Fruit fly (Drosophila melanogaster) whole organism, embryonic: Measurements from ENCODE around the gene Cip4.

Experiments
- Awh ChIP-seq: fragments of 200-800 bp; sonication (Bioruptor generic); IDR thresholded peaks from 2 replicates; pipeline ENCODE4, ENCODE4 v1.3.6; 2022; ENCODE audit warnings: missing biosample characterization, missing genetic modification characterization
- CG10147 ChIP-seq: fragments of 200-800 bp; sonication (Bioruptor generic); optimal IDR thresholded peaks from 2 replicates; lab custom pipeline; 2019; ENCODE audit warnings: missing biosample characterization, mild to moderate bottlenecking, missing genetic modification characterization, moderate library complexity
- CG12219 ChIP-seq: fragments of 200-800 bp; sonication (Bioruptor generic); optimal IDR thresholded peaks from 3 replicates; lab custom pipeline; 2018; ENCODE audit warnings: missing biosample characterization, mild to moderate bottlenecking, missing genetic modification characterization
- CG12391 ChIP-seq: fragments of 200-800 bp; sonication (Bioruptor generic); optimal IDR thresholded peaks from 3 replicates; lab custom pipeline; 2018; ENCODE audit warnings: missing biosample characterization, mild to moderate bottlenecking, missing genetic modification characterization, moderate library complexity
- CG12659 ChIP-seq: fragments of 200-800 bp; sonication (Bioruptor generic); optimal IDR thresholded peaks from 3 replicates; lab custom pipeline; 2017; ENCODE audit warnings: mild to moderate bottlenecking, missing biosample characterization, missing genetic modification reagents, missing genetic modification characterization
- CG13287 ChIP-seq: fragments of 200-800 bp; sonication (Bioruptor generic); IDR thresholded peaks from 2 replicates; pipeline ENCODE4 v1.3.6; 2022; ENCODE audit warnings: missing biosample characterization, missing genetic modification characterization; ENCODE audit not compliant: partially characterized antibody
- CG13424 ChIP-seq: fragments of 200-800 bp; sonication (Bioruptor generic); optimal IDR thresholded peaks from 2 replicates; lab custom pipeline; 2019; ENCODE audit warnings: missing biosample characterization, mild to moderate bottlenecking, missing genetic modification characterization, moderate library complexity
- CG13624 ChIP-seq: fragments of 200-800 bp; sonication (Bioruptor generic); optimal IDR thresholded peaks from 2 replicates; lab custom pipeline; 2016; ENCODE audit warnings: missing biosample characterization, missing genetic modification characterization
- CG1603 ChIP-seq: fragments of 200-800 bp; sonication (Bioruptor generic); optimal IDR thresholded peaks from 2 replicates; lab custom pipeline; 2019; ENCODE audit warnings: missing biosample characterization, mild to moderate bottlenecking, missing genetic modification characterization, moderate library complexity
- CG16813 ChIP-seq: fragments of 200-800 bp; sonication (Bioruptor generic); IDR thresholded peaks from 3 replicates; pipeline ENCODE4 v1.3.6; 2022; ENCODE audit warnings: missing biosample characterization, missing genetic modification characterization; ENCODE audit not compliant: partially characterized antibody
- CG18476 ChIP-seq: fragments of 200-800 bp; sonication (Bioruptor generic); optimal IDR thresholded peaks from 2 replicates; lab custom pipeline; 2016; ENCODE audit warnings: missing biosample characterization, mild to moderate bottlenecking, missing genetic modification characterization
- CG2199 ChIP-seq: fragments of 200-800 bp; sonication (Bioruptor generic); IDR thresholded peaks from 3 replicates; pipeline ENCODE4 v1.3.6; 2022; ENCODE audit warnings: missing biosample characterization, missing genetic modification characterization
- CG2202 ChIP-seq: fragments of 200-800 bp; sonication (Bioruptor generic); optimal IDR thresholded peaks from 2 replicates; lab custom pipeline; 2018; ENCODE audit warnings: missing biosample characterization, mild to moderate bottlenecking, missing genetic modification characterization
- CG30431 ChIP-seq: fragments of 200-800 bp; sonication (Bioruptor generic); optimal IDR thresholded peaks from 2 replicates; lab custom pipeline; 2017; ENCODE audit warnings: missing biosample characterization, missing genetic modification characterization
- CG4328 ChIP-seq: fragments of 200-800 bp; sonication (Bioruptor generic); optimal IDR thresholded peaks from 3 replicates; lab custom pipeline; 2017; ENCODE audit warnings: missing biosample characterization, missing genetic modification reagents, missing genetic modification characterization
- CG4730 ChIP-seq: fragments of 200-800 bp; sonication (Bioruptor generic); IDR thresholded peaks from 2 replicates; pipeline ENCODE4 v1.3.6; 2022; ENCODE audit warnings: missing biosample characterization, missing genetic modification characterization
- CG4820 ChIP-seq: fragments of 200-800 bp; sonication (Bioruptor generic); optimal IDR thresholded peaks from 3 replicates; lab custom pipeline; 2016; ENCODE audit warnings: missing biosample characterization, missing genetic modification characterization
- CG6689 ChIP-seq: fragments of 200-800 bp; sonication (Bioruptor generic); IDR thresholded peaks from 2 replicates; pipeline ENCODE4 v1.3.6; 2022; ENCODE audit warnings: missing biosample characterization, missing genetic modification characterization
- CG7928 ChIP-seq: fragments of 200-800 bp; sonication (Bioruptor generic); optimal IDR thresholded peaks from 2 replicates; lab custom pipeline; 2017; ENCODE audit warnings: missing biosample characterization, mild to moderate bottlenecking, missing genetic modification characterization
- CG8924 ChIP-seq: fragments of 200-800 bp; optimal IDR thresholded peaks from 3 replicates; lab custom pipeline; 2019; ENCODE audit warnings: missing biosample characterization, mild to moderate bottlenecking, missing genetic modification characterization, moderate library complexity
- Dll ChIP-seq: fragments of 200-800 bp; sonication (Bioruptor generic); IDR thresholded peaks from 4 replicates; pipeline ENCODE4 v1.3.6; 2022; ENCODE audit warnings: missing biosample characterization, missing genetic modification characterization; ENCODE audit not compliant: partially characterized antibody
- Doc2 ChIP-seq: fragments of 200-800 bp; sonication (Bioruptor generic); IDR thresholded peaks from 2 replicates; pipeline ENCODE4 v1.3.6; 2022; ENCODE audit warnings: missing biosample characterization, missing genetic modification characterization
- E2f2 ChIP-seq: fragments of 200-800 bp; sonication (Bioruptor generic); IDR thresholded peaks from 2 replicates; pipeline ENCODE4 v1.3.6; 2022; ENCODE audit warnings: missing biosample characterization, missing genetic modification characterization
- Fer2 ChIP-seq: fragments of 200-800 bp; sonication (Bioruptor generic); optimal IDR thresholded peaks from 2 replicates; lab custom pipeline; 2018; ENCODE audit warnings: missing biosample characterization, mild to moderate bottlenecking, missing genetic modification characterization, moderate library complexity
- Hr51 ChIP-seq, 2 experiments: fragments of 200-800 bp; sonication (Bioruptor generic); optimal IDR thresholded peaks; 2 replicates in 1 of 2; 3 replicates in 1 of 2; lab custom pipeline; 2016 to 2018; ENCODE audit warnings: missing biosample characterization in 2 of 2, missing genetic modification characterization in 2 of 2, mild to moderate bottlenecking in 1 of 2, moderate library complexity in 1 of 2
- Hr78 ChIP-seq, 2 experiments: fragments of 200-800 bp in 1 of 2; fragments of >200 bp in 1 of 2; sonication (Bioruptor generic) in 1 of 2; optimal IDR thresholded peaks; 2 replicates each; lab custom pipeline; 2017 to 2019; ENCODE audit warnings: missing biosample characterization in 2 of 2, missing genetic modification characterization in 2 of 2, mild to moderate bottlenecking in 1 of 2, moderate library complexity in 1 of 2
- Hsf ChIP-seq: fragments of 200-800 bp; sonication (Bioruptor generic); optimal IDR thresholded peaks from 3 replicates; lab custom pipeline; 2016; ENCODE audit warnings: missing biosample characterization, missing genetic modification characterization
- MBD-R2 ChIP-seq: fragments of 200-800 bp; sonication (Bioruptor generic); IDR thresholded peaks from 2 replicates; pipeline ENCODE4 v1.3.6; 2022; ENCODE audit warnings: missing biosample characterization, missing genetic modification characterization
- MESR4 ChIP-seq: fragments of 200-800 bp; sonication (Bioruptor generic); optimal IDR thresholded peaks from 2 replicates; lab custom pipeline; 2018; ENCODE audit warnings: missing biosample characterization, mild to moderate bottlenecking, missing genetic modification characterization, moderate library complexity
- Med ChIP-seq: fragments of 200-800 bp; sonication (Bioruptor generic); peaks from one replicate; lab custom pipeline; 2016; ENCODE audit warnings: missing biosample characterization, missing genetic modification characterization, mild to moderate bottlenecking, inconsistent platforms, moderate library complexity
- Opbp ChIP-seq: fragments of 200-800 bp; sonication (Bioruptor generic); IDR thresholded peaks from 3 replicates; pipeline ENCODE4 v1.3.6; 2022; ENCODE audit warnings: missing biosample characterization, missing genetic modification characterization; ENCODE audit not compliant: partially characterized antibody
- Rfx ChIP-seq: fragments of 200-800 bp; sonication (Bioruptor generic); IDR thresholded peaks from 2 replicates; pipeline ENCODE4 v1.3.6; 2022; ENCODE audit warnings: missing biosample characterization, missing genetic modification characterization
- YL-1 ChIP-seq: fragments of 200-800 bp; sonication (Bioruptor generic); optimal IDR thresholded peaks from 3 replicates; lab custom pipeline; 2017; ENCODE audit warnings: missing biosample characterization, mild to moderate bottlenecking, missing genetic modification characterization
- ab ChIP-seq: fragments of 200-800 bp; sonication (Bioruptor generic); optimal IDR thresholded peaks from 2 replicates; lab custom pipeline; 2016; ENCODE audit warnings: missing biosample characterization, missing genetic modification characterization
- ase ChIP-seq: fragments of 200-800 bp; sonication (Bioruptor generic); IDR thresholded peaks from 3 replicates; pipeline ENCODE4 v1.3.6; 2022; ENCODE audit warnings: missing biosample characterization, missing genetic modification characterization
- chif ChIP-seq, 2 experiments: fragments of 200-800 bp; sonication (Bioruptor generic); optimal IDR thresholded peaks; 3 replicates each; lab custom pipeline; 2016; ENCODE audit warnings: missing biosample characterization in 2 of 2, missing genetic modification characterization in 2 of 2
- fd102C ChIP-seq: fragments of 200-800 bp; sonication (Bioruptor generic); optimal IDR thresholded peaks from 2 replicates; lab custom pipeline; 2018; ENCODE audit warnings: missing biosample characterization, mild to moderate bottlenecking, missing genetic modification characterization, moderate library complexity
- fd64A ChIP-seq: fragments of 200-800 bp; sonication (Bioruptor generic); optimal IDR thresholded peaks from 3 replicates; lab custom pipeline; 2018; ENCODE audit warnings: missing biosample characterization, mild to moderate bottlenecking, missing genetic modification characterization
- fu2 ChIP-seq: fragments of 200-800 bp; sonication (Bioruptor generic); optimal IDR thresholded peaks from 2 replicates; lab custom pipeline; 2016; ENCODE audit warnings: missing biosample characterization, missing genetic modification characterization
- gfzf ChIP-seq: fragments of 200-800 bp; sonication (Bioruptor generic); optimal IDR thresholded peaks from 2 replicates; lab custom pipeline; 2016; ENCODE audit warnings: missing biosample characterization, mild to moderate bottlenecking, missing genetic modification characterization, moderate library complexity
- ind ChIP-seq: fragments of 200-800 bp; sonication (Bioruptor generic); optimal IDR thresholded peaks from 3 replicates; lab custom pipeline; 2016; ENCODE audit warnings: missing biosample characterization, missing genetic modification characterization
- ken ChIP-seq: fragments of 200-800 bp; sonication (Bioruptor generic); IDR thresholded peaks from 3 replicates; pipeline ENCODE4 v1.3.6; 2022; ENCODE audit warnings: missing biosample characterization, missing genetic modification characterization
- lov ChIP-seq, 2 experiments: fragments of 200-800 bp in 1 of 2; fragments of >200 bp in 1 of 2; sonication (Bioruptor generic) in 1 of 2; IDR thresholded peaks in 1 of 2; optimal IDR thresholded peaks in 1 of 2; 2 replicates in 1 of 2; 3 replicates in 1 of 2; pipeline versions ENCODE4 v1.3.6 to Lab custom; 2017 to 2022; ENCODE audit warnings: missing biosample characterization in 1 of 2, missing genetic modification characterization in 1 of 2
- nau ChIP-seq: fragments of 200-800 bp; sonication (Bioruptor generic); optimal IDR thresholded peaks from 3 replicates; lab custom pipeline; 2017; ENCODE audit warnings: missing biosample characterization, mild to moderate bottlenecking, missing genetic modification characterization, missing genetic modification reagents
- nerfin-2 ChIP-seq: fragments of 200-800 bp; sonication (Bioruptor generic); IDR thresholded peaks from 2 replicates; pipeline ENCODE4 v1.3.6; 2022; ENCODE audit warnings: missing biosample characterization, missing genetic modification characterization; ENCODE audit not compliant: partially characterized antibody
- odd ChIP-seq: fragments of 200-800 bp; sonication (Bioruptor generic); optimal IDR thresholded peaks from 2 replicates; lab custom pipeline; 2017; ENCODE audit warnings: missing biosample characterization, mild to moderate bottlenecking, missing genetic modification characterization
- pb ChIP-seq: fragments of 200-800 bp; sonication (Bioruptor generic); optimal IDR thresholded peaks from 3 replicates; lab custom pipeline; 2016; ENCODE audit warnings: missing biosample characterization, missing genetic modification characterization
- phol ChIP-seq: fragments of 200-800 bp; sonication (Bioruptor generic); optimal IDR thresholded peaks from 3 replicates; lab custom pipeline; 2018; ENCODE audit warnings: missing biosample characterization, mild to moderate bottlenecking, missing genetic modification characterization, moderate library complexity
- tup ChIP-seq: fragments of 200-800 bp; sonication (Bioruptor generic); optimal IDR thresholded peaks from 2 replicates; lab custom pipeline; 2016; ENCODE audit warnings: missing biosample characterization, mild to moderate bottlenecking, missing genetic modification characterization, moderate library complexity

The Cip4 gene

DNA sequence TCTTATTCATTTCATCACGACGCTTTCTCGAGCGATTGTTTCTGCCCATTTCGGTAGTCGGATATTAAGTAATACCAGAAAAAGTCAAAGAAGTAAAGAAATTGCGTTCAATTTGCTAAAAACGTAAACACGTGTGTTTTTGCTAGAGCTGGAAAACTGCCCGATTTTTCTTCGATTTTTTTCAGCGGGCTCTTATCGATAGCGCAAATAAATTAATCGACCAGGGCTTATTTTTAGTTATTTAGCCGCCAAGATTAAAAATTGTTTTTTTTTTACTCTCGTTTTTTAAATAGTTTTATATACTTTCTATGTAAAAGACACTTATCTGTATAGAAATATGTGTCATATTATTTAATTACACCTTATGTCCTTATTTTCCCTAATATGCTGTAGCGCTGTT is 42.0 kb upstream of the Cip4 start, which contains the start of gene CG15019:
Gene CG15019, minus strand, starts transcription at position 138 of the 400 bp plus-strand sequence.
- TF ChIP-seq CG12219 (GFP tag; lab: Kevin White, UChicago) (no peak), CG13624 (peak; percentile 20), odd (GFP tag; lab: Kevin White, UChicago) (no peak), lov (optimal IDR thresholded peaks at IDR 0.05; lab: Kevin White, UChicago) (no peak), lov (GFP tag; IDR thresholded peaks at IDR 0.05; lab: Robert Waterston, UW) (no peak), ab (GFP tag; lab: Kevin White, UChicago) (no peak), gfzf (GFP tag; lab: Kevin White, UChicago) (no peak), ken (GFP tag; lab: Robert Waterston, UW) (no peak), fd102C (no peak), Doc2 (GFP tag; lab: Robert Waterston, UW) (no peak), MESR4 (GFP tag; lab: Kevin White, UChicago) (peak; percentile 74), chif (GFP tag; optimal IDR thresholded peaks at IDR 0.05; lab: Kevin White, UChicago) (no peak), Dll (peak; percentile 74), Opbp (peak; percentile 79), CG1603 (tag; lab: Kevin White, UChicago) (no peak), CG18476 (no peak), Hsf (GFP tag; lab: Kevin White, UChicago) (no peak), CG12659 (GFP tag; lab: Kevin White, UChicago) (no peak), CG16813 (GFP tag; lab: Robert Waterston, UW) (peak; percentile 61), CG12391 (tag; lab: Kevin White, UChicago) (peak; percentile 2), fu2 (GFP tag; lab: Kevin White, UChicago) (no peak), Rfx (GFP tag; lab: Robert Waterston, UW) (0 out of 2 replicates have a peak, but pooled peaks have one; percentile 14), CG30431 (GFP tag; lab: Kevin White, UChicago) (no peak), CG2199 (GFP tag; lab: Robert Waterston, UW) (no peak), CG13287 (GFP tag; lab: Robert Waterston, UW) (peak; percentile 87), CG2202 (tag; lab: Kevin White, UChicago) (no peak), Fer2 (no peak), CG4730 (no peak), MBD-R2 (0 out of 2 replicates have a peak, but pooled peaks have one; percentile 33), CG4820 (GFP tag; lab: Kevin White, UChicago) (no peak), CG8924 (tag; lab: Kevin White, UChicago) (no peak), Awh (no peak), CG10147 (GFP tag; lab: Kevin White, UChicago) (no peak), CG13424 (no peak), Med (GFP tag; lab: Kevin White, UChicago) (peak; percentile 27), YL-1 (GFP tag; lab: Kevin White, UChicago) (peak; percentile 64), E2f2 (GFP tag; lab: Robert Waterston, UW) (peak; percentile 95), tup (GFP tag; lab: Kevin White, UChicago) (no peak), ind (GFP tag; lab: Kevin White, UChicago) (no peak), CG6689 (GFP tag; lab: Robert Waterston, UW) (no peak), ase (GFP tag; lab: Robert Waterston, UW) (no peak), CG7928 (GFP tag; lab: Kevin White, UChicago) (peak; percentile 84), CG4328 (no peak), fd64A (GFP tag; lab: Kevin White, UChicago) (no peak), nau (GFP tag; lab: Kevin White, UChicago) (no peak), phol (tag; lab: Kevin White, UChicago) (peak; percentile 4), pb (GFP tag; lab: Kevin White, UChicago) (no peak), nerfin-2 (0 out of 2 replicates have a peak, but pooled peaks have one; percentile 51), Hr51 (GFP tag; optimal IDR thresholded peaks at IDR 0.05; lab: Kevin White, UChicago) (peak in 1 of 2 experiments; percentile 3), Hr78 (GFP tag; optimal IDR thresholded peaks at IDR 0.05; lab: Kevin White, UChicago) (peak in 1 of 2 experiments; percentile 60)
